Fruit fly (Drosophila melanogaster): ENCODE measurements around the gene Nek2.

Nek2 gene

dm6 chrX:7884360-7884759 is 7.1 kb downstream of the Nek2 start, which contains the start of gene Ir7g:
Ir7g (plus strand) TSS chrX:7884660.
- no peak for TF ChIP-seq insv (optimal IDR thresholded peaks at IDR 0.05)
- TF ChIP-seq psq (optimal IDR thresholded peaks at IDR 0.05), result no peak
- TF ChIP-seq Myc (optimal IDR thresholded peaks at IDR 0.05), result no peak
- no peak for TF ChIP-seq h (optimal IDR thresholded peaks at IDR 0.05)
- no peak for TF ChIP-seq Sin3A (optimal IDR thresholded peaks at IDR 0.05)
- TF ChIP-seq ttk (optimal IDR thresholded peaks at IDR 0.05), result no peak

DNA sequence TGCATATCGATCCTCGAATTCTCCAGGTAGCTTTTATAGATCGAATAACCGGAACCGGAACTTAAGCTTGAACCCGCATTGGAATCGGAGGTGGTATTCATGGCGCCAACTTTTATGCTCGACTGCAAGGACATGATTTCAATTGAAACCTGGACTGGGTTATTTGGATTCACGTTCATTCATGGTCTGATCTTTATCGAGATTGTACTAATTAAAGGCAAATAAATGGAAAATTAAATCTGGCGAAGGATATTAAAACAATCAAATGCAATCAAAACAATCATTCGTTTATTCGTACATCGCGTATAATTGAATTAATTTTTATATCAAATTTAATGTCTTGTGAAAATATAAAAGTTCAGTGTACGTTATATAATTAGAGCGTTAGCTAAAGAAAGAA is 7.5 kb downstream of the Nek2 start, which contains the start of gene Ir7f:
Gene Ir7f (minus strand): TSS at position 101 of the 400 bp plus-strand sequence.
- no peak for TF ChIP-seq ttk (optimal IDR thresholded peaks at IDR 0.05)
- no peak for TF ChIP-seq psq (optimal IDR thresholded peaks at IDR 0.05)
- no peak for TF ChIP-seq h (optimal IDR thresholded peaks at IDR 0.05)
- no peak for TF ChIP-seq insv (optimal IDR thresholded peaks at IDR 0.05)
- TF ChIP-seq Myc (optimal IDR thresholded peaks at IDR 0.05), result no peak

- TF ChIP-seq insv (optimal IDR thresholded peaks at IDR 0.05), result no peak
- no peak for TF ChIP-seq h (optimal IDR thresholded peaks at IDR 0.05)
- no peak for TF ChIP-seq psq (optimal IDR thresholded peaks at IDR 0.05)
- TF ChIP-seq ttk (optimal IDR thresholded peaks at IDR 0.05), result no peak
- TF ChIP-seq Sin3A (optimal IDR thresholded peaks at IDR 0.05), result no peak
These were observed 9.9 kb downstream of the Nek2 start, which contains the start of gene Ir7e for dm6 chrX:7881579-7881978. Ir7e (minus strand) TSS chrX:7881679.

dm6 chrX:7878736-7879135 is 12.7 kb downstream of the Nek2 start, which contains the start of gene Ir7d:
Ir7d (minus strand) TSS chrX:7878836.
- TF ChIP-seq insv (optimal IDR thresholded peaks at IDR 0.05) (no peak), Sin3A (optimal IDR thresholded peaks at IDR 0.05) (no peak), h (optimal IDR thresholded peaks at IDR 0.05) (no peak), ttk (optimal IDR thresholded peaks at IDR 0.05) (no peak), Myc (optimal IDR thresholded peaks at IDR 0.05) (no peak), psq (optimal IDR thresholded peaks at IDR 0.05) (no peak)

- no peak for TF ChIP-seq psq (optimal IDR thresholded peaks at IDR 0.05)
- no peak for TF ChIP-seq Sin3A (optimal IDR thresholded peaks at IDR 0.05)
- TF ChIP-seq ttk (optimal IDR thresholded peaks at IDR 0.05), result no peak
- TF ChIP-seq Myc (optimal IDR thresholded peaks at IDR 0.05), result no peak
- no peak for TF ChIP-seq insv (optimal IDR thresholded peaks at IDR 0.05)
- TF ChIP-seq h (optimal IDR thresholded peaks at IDR 0.05), result no peak
These were observed 17.4 kb downstream of the Nek2 start, which contains the start of gene Ir7c for dm6 chrX:7874094-7874493. Ir7c (plus strand) TSS chrX:7874394.

DNA sequence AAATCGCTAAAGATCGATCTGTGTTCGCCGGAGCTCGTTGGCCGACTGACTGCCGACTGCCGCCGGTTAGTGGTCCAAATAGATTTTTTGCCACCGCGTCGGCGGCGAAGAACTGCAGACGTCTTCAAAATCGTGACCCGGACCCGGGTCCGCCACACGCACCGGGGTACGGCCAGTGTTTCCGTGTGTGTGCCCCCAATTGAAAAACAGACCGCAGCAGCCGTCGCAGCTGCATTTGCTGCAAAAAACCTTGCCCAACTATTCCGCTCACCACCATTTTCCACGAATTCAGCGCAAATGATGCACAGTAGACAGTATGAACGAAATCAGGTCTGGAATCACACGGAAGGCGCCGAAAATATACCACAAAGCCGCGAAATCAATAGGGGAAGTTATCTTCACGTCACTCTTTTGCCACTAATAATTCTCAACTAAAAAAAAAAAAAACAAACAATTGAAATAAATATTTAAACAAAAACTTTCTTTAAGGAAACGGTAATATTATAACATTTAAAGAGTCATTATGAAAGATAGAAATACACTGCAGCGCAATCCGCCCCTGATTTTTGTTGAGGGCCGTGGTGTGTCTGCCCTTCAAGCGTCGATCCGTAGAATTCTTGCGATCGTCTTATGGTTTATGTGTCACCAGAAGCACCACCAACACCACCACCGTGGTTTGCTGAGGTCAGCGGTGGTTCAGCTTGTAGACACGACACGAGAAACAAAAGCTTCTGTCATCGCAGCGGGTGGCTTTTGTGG is 18.1 kb downstream of the Nek2 start, which contains the start of gene dec:
Gene dec (minus strand): TSS at position 51 of the 759 bp plus-strand sequence.
- no peak for TF ChIP-seq Sin3A (optimal IDR thresholded peaks at IDR 0.05)
- TF ChIP-seq insv (optimal IDR thresholded peaks at IDR 0.05), result no peak

DNA sequence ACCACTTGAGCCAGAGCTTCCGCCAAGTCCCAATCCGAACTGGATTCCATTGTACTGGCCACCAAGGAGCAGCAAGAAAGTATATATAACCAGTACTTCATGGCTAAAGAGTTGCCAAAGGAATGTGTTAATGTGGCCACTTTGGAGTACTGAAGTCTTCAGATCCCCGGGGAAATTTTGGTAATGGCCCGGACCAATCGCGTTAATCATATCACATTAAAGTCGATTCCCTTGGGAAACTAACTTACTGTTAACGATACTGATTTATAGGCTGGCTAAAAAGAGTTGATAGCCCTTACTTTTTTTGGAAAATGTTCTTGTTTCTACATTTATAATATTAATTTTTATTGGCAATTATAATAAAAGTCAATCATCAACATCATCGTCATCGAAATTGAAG is 24.6 kb downstream of the Nek2 start, which contains the start of gene Ir7b:
Gene Ir7b (minus strand): TSS at position 101 of the 400 bp plus-strand sequence.
- TF ChIP-seq psq (optimal IDR thresholded peaks at IDR 0.05) (no peak), insv (optimal IDR thresholded peaks at IDR 0.05) (no peak), Sin3A (optimal IDR thresholded peaks at IDR 0.05) (no peak), ttk (optimal IDR thresholded peaks at IDR 0.05) (no peak), Myc (optimal IDR thresholded peaks at IDR 0.05) (no peak), h (optimal IDR thresholded peaks at IDR 0.05) (no peak)

dm6 chrX:7857873-7858272 is 33.6 kb downstream of the Nek2 start, which contains the start of gene CG1409:
CG1409 (plus strand) TSS chrX:7858173.
- TF ChIP-seq Sin3A (optimal IDR thresholded peaks at IDR 0.05), result no peak
- TF ChIP-seq psq (optimal IDR thresholded peaks at IDR 0.05), result no peak
- no peak for TF ChIP-seq insv (optimal IDR thresholded peaks at IDR 0.05)
- no peak for TF ChIP-seq ttk (optimal IDR thresholded peaks at IDR 0.05)
- no peak for TF ChIP-seq h (optimal IDR thresholded peaks at IDR 0.05)
- TF ChIP-seq Myc (optimal IDR thresholded peaks at IDR 0.05), result no peak

DNA sequence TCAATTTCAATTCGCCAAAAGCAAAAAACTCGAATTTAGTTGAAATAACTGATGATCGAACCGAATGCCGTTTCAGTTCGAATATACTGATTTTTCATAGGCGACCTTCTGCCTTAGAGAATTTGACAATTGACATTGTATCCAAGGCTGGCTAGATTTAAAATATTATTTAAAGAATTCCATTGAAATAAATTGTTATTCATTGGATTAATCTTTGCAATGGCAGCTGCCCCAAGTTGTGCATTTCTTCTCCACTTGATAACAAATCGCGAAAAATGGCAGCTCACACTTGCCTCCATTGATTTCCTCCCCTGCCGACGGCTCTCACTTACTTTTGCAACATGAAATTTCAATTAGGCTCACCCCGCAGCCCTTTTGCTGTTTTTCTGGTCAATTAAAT is 37.3 kb downstream of the Nek2 start, which contains the start of gene CG10920:
Gene CG10920 (minus strand): TSS at position 101 of the 400 bp plus-strand sequence.
- TF ChIP-seq insv (optimal IDR thresholded peaks at IDR 0.05), result no peak
- no peak for TF ChIP-seq h (optimal IDR thresholded peaks at IDR 0.05)
- no peak for TF ChIP-seq ttk (optimal IDR thresholded peaks at IDR 0.05)
- TF ChIP-seq Sin3A (optimal IDR thresholded peaks at IDR 0.05), result no peak
- TF ChIP-seq psq (optimal IDR thresholded peaks at IDR 0.05), result no peak
- TF ChIP-seq Myc (optimal IDR thresholded peaks at IDR 0.05), result no peak

Measured in Kc167 (cell line).